Fruit fly (Drosophila melanogaster) S2 (cell line): ENCODE results near the gene CG12948.

Experiments
- CG8478 ChIP-seq: fragments of >200 bp; optimal IDR thresholded peaks from 2 replicates; lab custom pipeline; 2018
- CTCF ChIP-seq, 2 experiments: fragments of >200 bp; optimal IDR thresholded peaks; 2 replicates each; lab custom pipeline; 2018

DNA sequence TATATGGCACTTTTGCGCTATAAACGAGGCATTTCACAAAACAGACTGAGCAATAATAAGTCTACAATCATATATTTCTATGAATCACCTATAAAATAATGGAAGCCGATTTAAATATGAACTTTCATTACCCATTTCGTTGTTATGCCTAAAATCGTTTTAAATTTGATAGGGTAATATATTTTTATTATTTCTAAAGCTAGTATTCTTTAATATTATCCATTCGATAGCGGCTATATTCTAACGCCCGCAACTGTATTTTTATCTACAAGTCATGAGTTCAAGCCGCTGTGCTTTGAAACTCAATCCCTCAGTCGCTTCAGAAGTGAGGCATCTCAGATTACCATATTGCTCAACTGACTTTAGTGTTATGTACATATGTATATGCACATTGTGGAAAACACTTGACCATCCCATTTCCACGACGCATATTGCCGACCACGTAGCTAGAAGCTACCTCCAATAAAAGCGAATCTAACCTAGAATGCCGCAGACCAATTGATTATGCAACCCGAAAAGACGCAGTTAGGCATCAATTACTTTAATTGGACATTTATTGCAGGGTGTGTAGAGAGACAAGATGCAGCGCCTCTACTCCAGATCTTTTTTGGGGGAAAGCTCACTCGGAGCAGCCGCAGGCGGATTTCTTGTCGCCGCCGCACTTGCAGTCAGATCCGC is 35.8 kb upstream of the CG12948 start:
- TF ChIP-seq CG8478 (lab: Kevin White, UChicago) (no peak), CTCF (optimal IDR thresholded peaks at IDR 0.05; lab: Kevin White, UChicago) (no peak)
